Worm (Caenorhabditis elegans) whole organism, L1 larva: ENCODE data around the gene R07A4.2.

Experiments
- C16A3.4 ChIP-seq: fragments of 150-350 bp; optimal IDR thresholded peaks from 2 replicates; lab custom pipeline; 2014; ENCODE audit warnings: missing biosample characterization, missing genetic modification characterization
- C34B4.2 ChIP-seq: sonication (generic microtip); optimal IDR thresholded peaks from 2 replicates; lab custom pipeline; 2017; ENCODE audit warnings: mild to moderate bottlenecking, missing genetic modification characterization, missing compliant biosample characterization
- F16B12.6 ChIP-seq: fragments of 150-350 bp; optimal IDR thresholded peaks from 2 replicates; lab custom pipeline; 2014; ENCODE audit warnings: missing biosample characterization, missing genetic modification characterization
- Y116A8C.19 ChIP-seq: sonication (generic microtip); optimal IDR thresholded peaks from 2 replicates; lab custom pipeline; 2016; ENCODE audit warnings: missing compliant biosample characterization, missing genetic modification characterization, borderline replicate concordance
- aha-1 ChIP-seq: fragments of 150-350 bp; optimal IDR thresholded peaks from 2 replicates; lab custom pipeline; 2014; ENCODE audit warnings: missing biosample characterization, missing genetic modification characterization
- alr-1 ChIP-seq: fragments of 200-800 bp; sonication (Bioruptor generic); optimal IDR thresholded peaks from 2 replicates; lab custom pipeline; 2018; ENCODE audit warnings: borderline replicate concordance, mild to moderate bottlenecking, missing genetic modification characterization, missing compliant biosample characterization
- aly-2 ChIP-seq: fragments of 150-350 bp; optimal IDR thresholded peaks from 2 replicates; lab custom pipeline; 2014; ENCODE audit warnings: missing biosample characterization, missing genetic modification characterization
- ceh-82 ChIP-seq, 3 experiments: fragments of 150-350 bp in 1 of 3; sonication (generic microtip) in 2 of 3; optimal IDR thresholded peaks; 2 replicates each; lab custom pipeline; 2014 to 2017; ENCODE audit warnings: missing biosample characterization in 3 of 3, missing genetic modification characterization in 3 of 3
- ceh-88 ChIP-seq: fragments of 200-800 bp; sonication (Bioruptor generic); IDR thresholded peaks from 2 replicates; pipeline ENCODE4 v1.3.6; 2022; ENCODE audit warnings: missing genetic modification characterization, missing compliant biosample characterization
- dsc-1 ChIP-seq: sonication (generic microtip); optimal IDR thresholded peaks from 2 replicates; lab custom pipeline; 2016; ENCODE audit warnings: mild to moderate bottlenecking, missing genetic modification characterization, missing compliant biosample characterization
- efl-1 ChIP-seq, 4 experiments: fragments of 150-350 bp; optimal IDR thresholded peaks in 3 of 4; peaks in 1 of 4; 1 replicate in 1 of 4; 2 replicates in 3 of 4; lab custom pipeline; 2014; ENCODE audit warnings: missing biosample characterization in 2 of 4, missing genetic modification characterization in 2 of 4, missing genetic modification reagents in 2 of 4
- efl-3 ChIP-seq: fragments of 200-800 bp; sonication (Bioruptor generic); optimal IDR thresholded peaks from 2 replicates; lab custom pipeline; 2018; ENCODE audit warnings: mild to moderate bottlenecking, missing genetic modification characterization, missing compliant biosample characterization
- egl-27 ChIP-seq, 2 experiments: fragments of 150-350 bp in 1 of 2; sonication (generic microtip); optimal IDR thresholded peaks; 3 replicates each; lab custom pipeline; 2017 to 2018; ENCODE audit warnings: missing biosample characterization in 2 of 2, missing genetic modification characterization in 2 of 2, missing genetic modification reagents in 2 of 2
- elt-2 ChIP-seq: sonication (generic microtip); optimal IDR thresholded peaks from 2 replicates; lab custom pipeline; 2016; ENCODE audit warnings: missing genetic modification characterization, mild to moderate bottlenecking, inconsistent platforms, missing compliant biosample characterization, missing genetic modification reagents
- ets-5 ChIP-seq: fragments of 200-800 bp; sonication (Bioruptor generic); IDR thresholded peaks from 2 replicates; pipeline ENCODE4 v1.3.6; 2022; ENCODE audit warnings: missing genetic modification characterization, missing compliant biosample characterization
- fos-1 ChIP-seq: fragments of 150-350 bp; optimal IDR thresholded peaks from 2 replicates; lab custom pipeline; 2014; ENCODE audit warnings: missing biosample characterization, missing genetic modification characterization
- grh-1 ChIP-seq: fragments of 200-800 bp; sonication (Bioruptor generic); IDR thresholded peaks from 2 replicates; pipeline ENCODE4 v1.3.6; 2022; ENCODE audit warnings: missing genetic modification reagents, missing genetic modification characterization, missing compliant biosample characterization
- irx-1 ChIP-seq: sonication (generic microtip); optimal IDR thresholded peaks from 2 replicates; lab custom pipeline; 2016; ENCODE audit warnings: missing genetic modification characterization, missing compliant biosample characterization
- jun-1 ChIP-seq: fragments of 150-350 bp; optimal IDR thresholded peaks from 2 replicates; lab custom pipeline; 2014; ENCODE audit warnings: missing biosample characterization, missing genetic modification reagents, missing genetic modification characterization
- lin-13 ChIP-seq: fragments of 150-350 bp; optimal IDR thresholded peaks from 2 replicates; lab custom pipeline; 2014; ENCODE audit warnings: missing biosample characterization, missing genetic modification reagents, missing genetic modification characterization
- lin-14 ChIP-seq: fragments of 200-800 bp; sonication (Bioruptor generic); optimal IDR thresholded peaks from 2 replicates; lab custom pipeline; 2018; ENCODE audit warnings: mild to moderate bottlenecking, missing genetic modification characterization, moderate library complexity, missing compliant biosample characterization
- lin-15B ChIP-seq: fragments of 150-350 bp; sonication (generic microtip); optimal IDR thresholded peaks from 3 replicates; lab custom pipeline; 2014; ENCODE audit warnings: missing biosample characterization, missing genetic modification characterization
- lin-35 ChIP-seq, 2 experiments: fragments of 150-350 bp; optimal IDR thresholded peaks; 2 replicates each; lab custom pipeline; 2014; ENCODE audit warnings: missing biosample characterization in 2 of 2, missing genetic modification characterization in 2 of 2, missing genetic modification reagents in 2 of 2
- mab-9 ChIP-seq: fragments of 200-800 bp; sonication (Bioruptor generic); IDR thresholded peaks from 2 replicates; pipeline ENCODE4 v1.3.6; 2022; ENCODE audit warnings: missing genetic modification reagents, missing genetic modification characterization, missing compliant biosample characterization
- mef-2 ChIP-seq: fragments of 150-350 bp; optimal IDR thresholded peaks from 2 replicates; lab custom pipeline; 2014; ENCODE audit warnings: missing biosample characterization, missing genetic modification characterization
- mep-1 ChIP-seq: fragments of 150-350 bp; optimal IDR thresholded peaks from 2 replicates; lab custom pipeline; 2014; ENCODE audit warnings: missing biosample characterization, missing genetic modification characterization
- nhr-11 ChIP-seq: fragments of 150-350 bp; optimal IDR thresholded peaks from 2 replicates; lab custom pipeline; 2014; ENCODE audit warnings: missing biosample characterization, missing genetic modification characterization
- nhr-12 ChIP-seq: sonication (generic microtip); optimal IDR thresholded peaks from 2 replicates; lab custom pipeline; 2017; ENCODE audit warnings: missing biosample characterization, missing genetic modification characterization
- nhr-19 ChIP-seq: fragments of 200-800 bp; sonication (Bioruptor generic); conservative IDR thresholded peaks from 2 replicates; pipeline ENCODE4 v1.3.6; 2022; ENCODE audit warnings: missing genetic modification characterization, missing compliant biosample characterization
- nhr-20 ChIP-seq: sonication (generic microtip); optimal IDR thresholded peaks from 2 replicates; lab custom pipeline; 2016; ENCODE audit warnings: mild to moderate bottlenecking, missing genetic modification characterization, missing compliant biosample characterization
- nhr-28 ChIP-seq: fragments of 150-350 bp; optimal IDR thresholded peaks from 2 replicates; lab custom pipeline; 2014; ENCODE audit warnings: missing biosample characterization, missing genetic modification characterization
- nhr-47 ChIP-seq: sonication (generic microtip); optimal IDR thresholded peaks from 2 replicates; lab custom pipeline; 2016; ENCODE audit warnings: mild to moderate bottlenecking, missing genetic modification characterization, moderate library complexity, missing compliant biosample characterization
- nhr-71 ChIP-seq: sonication (generic microtip); optimal IDR thresholded peaks from 2 replicates; lab custom pipeline; 2016; ENCODE audit warnings: mild to moderate bottlenecking, missing genetic modification characterization, moderate library complexity, missing compliant biosample characterization
- nhr-76 ChIP-seq: sonication (generic microtip); optimal IDR thresholded peaks from 2 replicates; lab custom pipeline; 2017; ENCODE audit warnings: missing biosample characterization, missing genetic modification characterization
- nhr-77 ChIP-seq: fragments of 150-350 bp; optimal IDR thresholded peaks from 2 replicates; lab custom pipeline; 2014; ENCODE audit warnings: missing biosample characterization, missing genetic modification characterization
- nhr-84 ChIP-seq: sonication (generic microtip); optimal IDR thresholded peaks from 2 replicates; lab custom pipeline; 2017; ENCODE audit warnings: missing biosample characterization, missing genetic modification characterization
- nhr-90 ChIP-seq: sonication (generic microtip); optimal IDR thresholded peaks from 2 replicates; lab custom pipeline; 2016; ENCODE audit warnings: mild to moderate bottlenecking, missing genetic modification characterization, missing compliant biosample characterization; ENCODE audit not compliant: poor library complexity
- pag-3 ChIP-seq: sonication (generic microtip); optimal IDR thresholded peaks from 2 replicates; lab custom pipeline; 2017; ENCODE audit warnings: missing genetic modification characterization, mild to moderate bottlenecking, missing compliant biosample characterization, antibody characterized with exemption, borderline replicate concordance; ENCODE audit not compliant: insufficient read depth
- pqm-1 ChIP-seq: sonication (generic microtip); optimal IDR thresholded peaks from 3 replicates; lab custom pipeline; 2017; ENCODE audit warnings: missing biosample characterization, missing genetic modification characterization
- rnt-1 ChIP-seq: sonication (generic microtip); optimal IDR thresholded peaks from 2 replicates; lab custom pipeline; 2016; ENCODE audit warnings: mild to moderate bottlenecking, missing genetic modification characterization, moderate library complexity, missing compliant biosample characterization
- skn-1 ChIP-seq: fragments of 150-350 bp; optimal IDR thresholded peaks from 2 replicates; lab custom pipeline; 2014; ENCODE audit warnings: missing biosample characterization, missing genetic modification characterization
- snpc-4 ChIP-seq: fragments of 150-350 bp; optimal IDR thresholded peaks from 2 replicates; lab custom pipeline; 2014; ENCODE audit warnings: missing biosample characterization, missing genetic modification characterization
- snu-23 ChIP-seq: sonication (generic microtip); optimal IDR thresholded peaks from 2 replicates; lab custom pipeline; 2016; ENCODE audit warnings: missing genetic modification characterization, missing compliant biosample characterization
- sup-37 ChIP-seq: fragments of 200-800 bp; sonication (Bioruptor generic); optimal IDR thresholded peaks from 2 replicates; lab custom pipeline; 2018; ENCODE audit warnings: mild to moderate bottlenecking, missing genetic modification characterization, missing compliant biosample characterization
- swsn-7 ChIP-seq: sonication (generic microtip); optimal IDR thresholded peaks from 2 replicates; lab custom pipeline; 2016; ENCODE audit warnings: missing genetic modification characterization, missing compliant biosample characterization
- unc-130 ChIP-seq: fragments of 150-350 bp; optimal IDR thresholded peaks from 2 replicates; lab custom pipeline; 2017; ENCODE audit warnings: missing biosample characterization, missing genetic modification characterization, inconsistent platforms
- unc-30 ChIP-seq: sonication (generic microtip); optimal IDR thresholded peaks from 2 replicates; lab custom pipeline; 2017; ENCODE audit warnings: missing biosample characterization, missing genetic modification characterization
- unc-98 ChIP-seq: fragments of 200-800 bp; sonication (Bioruptor generic); IDR thresholded peaks from 2 replicates; pipeline ENCODE4 v1.3.6; 2022; ENCODE audit warnings: missing genetic modification characterization, missing compliant biosample characterization
- xbp-1 ChIP-seq: sonication (generic microtip); optimal IDR thresholded peaks from 2 replicates; lab custom pipeline; 2016; ENCODE audit warnings: missing genetic modification characterization, missing compliant biosample characterization
- zip-4 ChIP-seq: fragments of 200-800 bp; sonication (Bioruptor generic); optimal IDR thresholded peaks from 2 replicates; lab custom pipeline; 2018; ENCODE audit warnings: mild to moderate bottlenecking, missing genetic modification characterization, moderate library complexity, missing compliant biosample characterization

R07A4.2 gene

ce11 chrX:10772763-10773162 is 26.5 kb upstream of the R07A4.2 start (continued):
- TF ChIP-seq zip-4 (no peak), snu-23 (peak; percentile 59)

ce11 chrX:10772165-10772584 is 25.9 kb upstream of the R07A4.2 start:
- TF ChIP-seq mef-2 (tag; lab: Kevin White, UChicago) (no peak), nhr-28 (tag; lab: Kevin White, UChicago) (no peak), snpc-4 (tag; lab: Kevin White, UChicago) (no peak), nhr-11 (tag; lab: Kevin White, UChicago) (no peak), snu-23 (peak; percentile 88), skn-1 (peak; percentile 68), ceh-88 (GFP tag; lab: Robert Waterston, UW) (peak; percentile 27; the same call in 1 of the 2 replicates), xbp-1 (tag; lab: Kevin White, UChicago) (peak; percentile 28), mab-9 (GFP tag; lab: Robert Waterston, UW) (no peak), nhr-77 (tag; lab: Kevin White, UChicago) (peak; percentile 74), swsn-7 (peak; percentile 56), alr-1 (no peak), lin-13 (GFP tag; lab: Kevin White, UChicago) (peak; percentile 32), ets-5 (GFP tag; lab: Robert Waterston, UW) (no peak), sup-37 (GFP tag; lab: Kevin White, UChicago) (peak; percentile 35), egl-27 (tag; optimal IDR thresholded peaks at IDR 0.05; lab: Kevin White, UChicago) (peak; percentile 52 to 69), elt-2 (tag; lab: Kevin White, UChicago) (peak; percentile 87), rnt-1 (peak; percentile 90), lin-35 (GFP tag; optimal IDR thresholded peaks at IDR 0.05; lab: Kevin White, UChicago) (peak; percentile 28 to 79), unc-130 (tag; lab: Kevin White, UChicago) (peak; percentile 54), ceh-82 (tag; optimal IDR thresholded peaks at IDR 0.05; lab: Kevin White, UChicago) (peak in 1 of 3 experiments; percentile 55), zip-4 (peak; percentile 55), nhr-12 (tag; lab: Kevin White, UChicago) (no peak), nhr-76 (no peak), dsc-1 (tag; lab: Kevin White, UChicago) (no peak), aly-2 (no peak), fos-1 (peak; percentile 32), mep-1 (tag; lab: Kevin White, UChicago) (peak; percentile 81), F16B12.6 (no peak), nhr-47 (tag; lab: Kevin White, UChicago) (peak; percentile 66), nhr-20 (peak; percentile 93), Y116A8C.19 (tag; lab: Kevin White, UChicago) (no peak), efl-3 (GFP tag; lab: Kevin White, UChicago) (no peak), unc-98 (GFP tag; lab: Robert Waterston, UW) (no peak), nhr-90 (tag; lab: Kevin White, UChicago) (peak; percentile 76), lin-14 (GFP tag; lab: Kevin White, UChicago) (peak; percentile 95), nhr-84 (tag; lab: Kevin White, UChicago) (no peak), C16A3.4 (tag; lab: Kevin White, UChicago) (peak; percentile 64), nhr-19 (GFP tag; lab: Robert Waterston, UW) (peak; percentile 84), grh-1 (GFP tag; lab: Robert Waterston, UW) (0 out of 2 replicates have a peak, but pooled peaks have one; percentile 11), aha-1 (no peak), pag-3 (peak; percentile 58), pqm-1 (peak; percentile 14), nhr-71 (tag; lab: Kevin White, UChicago) (peak; percentile 95), jun-1 (tag; lab: Kevin White, UChicago) (peak; percentile 44), unc-30 (tag; lab: Kevin White, UChicago) (no peak), lin-15B (tag; lab: Kevin White, UChicago) (no peak), efl-1 (optimal IDR thresholded peaks at IDR 0.05; lab: Kevin White, UChicago) (peak; percentile 30 to 34), efl-1 (GFP tag; optimal IDR thresholded peaks at IDR 0.05 in 1 of 2; lab: Kevin White, UChicago) (peak in 1 of 2 experiments; percentile 91), irx-1 (tag; lab: Kevin White, UChicago) (peak; percentile 15), C34B4.2 (tag; lab: Kevin White, UChicago) (no peak)
